Worm (Caenorhabditis elegans): Measurements from ENCODE around the gene K02F3.9.

- TF ChIP-seq ztf-11 (tag; optimal IDR thresholded peaks at IDR 0.05) (no peak), mls-2 (tag; optimal IDR thresholded peaks at IDR 0.05) (no peak), nhr-28 (tag; optimal IDR thresholded peaks at IDR 0.05) (no peak), snpc-4 (tag; optimal IDR thresholded peaks at IDR 0.05) (no peak), unc-62 (GFP tag; optimal IDR thresholded peaks at IDR 0.05) (no peak), elt-1 (tag; optimal IDR thresholded peaks at IDR 0.05; ENCODE audit: borderline replicate concordance, insufficient read depth) (no peak)
These were observed 1.7 kb downstream of the K02F3.9 start, which contains the start of gene dos-3 for ce11 chrIII:839491-839890.

Data from whole organism, mixed stage, embryonic.